Worm (Caenorhabditis elegans) whole organism, L3 larva: ENCODE data around the gene bmk-1.

Source experiments
- R02D3.7 ChIP-seq: fragments of 150-350 bp; optimal IDR thresholded peaks from 2 replicates; lab custom pipeline; 2014; ENCODE audit warnings: missing biosample characterization, missing genetic modification characterization
- ZK546.5 ChIP-seq: sonication (generic microtip); optimal IDR thresholded peaks from 2 replicates; lab custom pipeline; 2017; ENCODE audit warnings: missing biosample characterization, missing genetic modification characterization
- ceh-16 ChIP-seq: sonication (generic microtip); optimal IDR thresholded peaks from 2 replicates; lab custom pipeline; 2017; ENCODE audit warnings: missing biosample characterization, missing genetic modification characterization
- daf-12 ChIP-seq: fragments of 150-350 bp; optimal IDR thresholded peaks from 2 replicates; lab custom pipeline; 2014; ENCODE audit warnings: missing biosample characterization, missing genetic modification reagents, missing genetic modification characterization
- fkh-10 ChIP-seq: sonication (generic microtip); optimal IDR thresholded peaks from 2 replicates; lab custom pipeline; 2017; ENCODE audit warnings: missing biosample characterization, missing genetic modification reagents, missing genetic modification characterization
- mdl-1 ChIP-seq: fragments of 150-350 bp; optimal IDR thresholded peaks from 2 replicates; lab custom pipeline; 2014; ENCODE audit warnings: missing biosample characterization, missing genetic modification characterization
- nhr-67 ChIP-seq: fragments of 150-350 bp; optimal IDR thresholded peaks from 2 replicates; lab custom pipeline; 2014; ENCODE audit warnings: missing biosample characterization, missing genetic modification characterization
- pqm-1 ChIP-seq: fragments of 150-350 bp; optimal IDR thresholded peaks from 2 replicates; lab custom pipeline; 2017; ENCODE audit warnings: missing biosample characterization, missing genetic modification characterization, inconsistent platforms
- tbx-2 ChIP-seq: sonication (generic microtip); optimal IDR thresholded peaks from 2 replicates; lab custom pipeline; 2016; ENCODE audit warnings: mild to moderate bottlenecking, missing genetic modification characterization, missing compliant biosample characterization
- unc-39 ChIP-seq: sonication (generic microtip); optimal IDR thresholded peaks from 4 replicates; lab custom pipeline; 2017; ENCODE audit warnings: missing biosample characterization, missing genetic modification characterization
- unc-62 ChIP-seq: fragments of 150-350 bp; sonication (generic microtip); optimal IDR thresholded peaks from 4 replicates; lab custom pipeline; 2014; ENCODE audit warnings: missing biosample characterization, missing genetic modification reagents, missing genetic modification characterization
- ztf-11 ChIP-seq: fragments of 150-350 bp; optimal IDR thresholded peaks from 2 replicates; lab custom pipeline; 2014; ENCODE audit warnings: missing biosample characterization, missing genetic modification characterization
- ztf-4 ChIP-seq: fragments of 150-350 bp; optimal IDR thresholded peaks from 2 replicates; lab custom pipeline; 2014; ENCODE audit warnings: missing biosample characterization, missing genetic modification characterization

- no peak for TF ChIP-seq fkh-10 (GFP tag; lab: Kevin White, UChicago)
- TF ChIP-seq daf-12 (tag; lab: Kevin White, UChicago), result no peak
- TF ChIP-seq ZK546.5 (tag; lab: Kevin White, UChicago), result no peak
- no peak for TF ChIP-seq pqm-1
- no peak for TF ChIP-seq ztf-4 (tag; lab: Kevin White, UChicago)
- no peak for TF ChIP-seq mdl-1 (tag; lab: Kevin White, UChicago)
- TF ChIP-seq ceh-16, result no peak
- no peak for TF ChIP-seq R02D3.7 (tag; lab: Kevin White, UChicago)
- TF ChIP-seq unc-62, result no peak
- TF ChIP-seq ztf-11 (tag; lab: Kevin White, UChicago), result no peak
- no peak for TF ChIP-seq tbx-2 (tag; lab: Kevin White, UChicago)
- no peak for TF ChIP-seq unc-39
- no peak for TF ChIP-seq nhr-67 (tag; lab: Kevin White, UChicago)
Observed at ce11 chrV:14437355-14437754, 19.4 kb downstream of the bmk-1 start.
